Fruit fly (Drosophila melanogaster) S2 (cell line): ENCODE results near the gene CG33796.

ENCODE experiments used
- CG8478 ChIP-seq: fragments of >200 bp; optimal IDR thresholded peaks from 2 replicates; lab custom pipeline; 2018
- CTCF ChIP-seq, 2 experiments: fragments of >200 bp; optimal IDR thresholded peaks; 2 replicates each; lab custom pipeline; 2018

DNA sequence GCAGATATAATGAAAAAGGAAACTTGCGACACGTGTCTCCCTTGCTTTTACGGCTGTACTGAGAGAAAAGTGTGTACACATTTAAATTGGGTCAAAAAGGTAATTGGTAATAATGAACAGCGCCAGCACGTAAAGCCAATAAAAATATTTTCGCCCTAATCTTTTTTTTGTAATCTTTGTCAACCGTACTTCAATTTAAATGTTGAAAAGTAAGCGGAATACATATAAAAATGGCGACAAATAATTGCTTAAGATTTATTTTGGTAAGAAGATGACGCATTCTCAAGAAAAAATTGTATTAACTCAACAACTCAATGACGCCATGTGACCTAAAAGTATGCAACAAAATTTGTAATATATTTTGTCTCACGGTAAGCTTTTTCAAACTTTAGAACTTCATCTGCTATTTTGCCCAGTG, 22.1 kb downstream of the CG33796 start:
- TF ChIP-seq CG8478 (no peak), CTCF (optimal IDR thresholded peaks at IDR 0.05; lab: Kevin White, UChicago) (no peak)
